Worm (Caenorhabditis elegans): ENCODE results near the gene arr-1.

The arr-1 gene

ce11 chrX:980252-981009, 29.8 kb downstream of the arr-1 start, which contains the start of gene C44C1.1:
TSS of gene C44C1.1 (plus strand) at chrX:980776.
- no peak for TF ChIP-seq dao-5 (tag; optimal IDR thresholded peaks at IDR 0.05)
- TF ChIP-seq him-1 (tag; optimal IDR thresholded peaks at IDR 0.05), result no peak
- no peak for TF ChIP-seq W03F9.2 (tag; optimal IDR thresholded peaks at IDR 0.05)

ce11 chrX:982598-982997, 32.0 kb downstream of the arr-1 start:
- no peak for TF ChIP-seq dao-5 (tag; optimal IDR thresholded peaks at IDR 0.05)
- TF ChIP-seq W03F9.2 (tag; optimal IDR thresholded peaks at IDR 0.05), result no peak
- no peak for TF ChIP-seq him-1 (tag; optimal IDR thresholded peaks at IDR 0.05)

- TF ChIP-seq him-1 (tag; optimal IDR thresholded peaks at IDR 0.05), result no peak
These were observed 35.9 kb downstream of the arr-1 start for ce11 chrX:986463-986862.

ce11 chrX:991274-991673, 40.7 kb downstream of the arr-1 start, which contains the start of the genes C09E10.3 and dgk-1:
TSS of gene C09E10.3 (minus strand) at chrX:991374.
TSS of gene dgk-1 (minus strand) at chrX:991456.
- TF ChIP-seq dao-5 (tag; optimal IDR thresholded peaks at IDR 0.05) (no peak), W03F9.2 (tag; optimal IDR thresholded peaks at IDR 0.05) (no peak), him-1 (tag; optimal IDR thresholded peaks at IDR 0.05) (no peak)

- TF ChIP-seq him-1 (tag; optimal IDR thresholded peaks at IDR 0.05), result peak; percentile 79
- TF ChIP-seq W03F9.2 (tag; optimal IDR thresholded peaks at IDR 0.05), result no peak
These were observed 42.2 kb downstream of the arr-1 start for ce11 chrX:992650-993403.

- no peak for TF ChIP-seq dao-5 (tag; optimal IDR thresholded peaks at IDR 0.05)
These were observed 44.1 kb downstream of the arr-1 start for ce11 chrX:994678-995077.
